Worm (Caenorhabditis elegans) whole organism, midembryonic: ENCODE data around the gene srw-26.

Source experiments
- T22C8.4 ChIP-seq: fragments of 200-800 bp; sonication (Bioruptor generic); IDR thresholded peaks from 2 replicates; pipeline ENCODE4 v1.3.6; 2022; ENCODE audit warnings: missing genetic modification characterization, missing compliant biosample characterization
- cog-1 ChIP-seq: sonication (generic microtip); optimal IDR thresholded peaks from 2 replicates; lab custom pipeline; 2016; ENCODE audit warnings: missing genetic modification characterization, missing compliant biosample characterization
- flt-1 ChIP-seq: fragments of 200-800 bp; sonication (Bioruptor generic); IDR thresholded peaks from 2 replicates; pipeline ENCODE4 v1.3.6; 2022; ENCODE audit warnings: missing genetic modification characterization, missing compliant biosample characterization
- klf-2 ChIP-seq: fragments of 200-800 bp; sonication (Bioruptor generic); conservative IDR thresholded peaks from 2 replicates; pipeline ENCODE4 v1.3.6; 2022; ENCODE audit warnings: missing genetic modification reagents, missing genetic modification characterization, missing compliant biosample characterization
- med-1 ChIP-seq: sonication (generic microtip); optimal IDR thresholded peaks from 2 replicates; lab custom pipeline; 2017; ENCODE audit warnings: missing genetic modification characterization, mild to moderate bottlenecking, missing compliant biosample characterization, antibody characterized with exemption, missing genetic modification reagents; ENCODE audit not compliant: insufficient read depth
- ref-1 ChIP-seq: fragments of 200-800 bp; sonication (Bioruptor generic); conservative IDR thresholded peaks from 2 replicates; pipeline ENCODE4 v1.3.6; 2022; ENCODE audit warnings: missing genetic modification reagents, missing genetic modification characterization, missing compliant biosample characterization
- tab-1 ChIP-seq: fragments of 200-800 bp; sonication (Bioruptor generic); IDR thresholded peaks from 2 replicates; pipeline ENCODE4 v1.3.6; 2022; ENCODE audit warnings: missing genetic modification characterization, missing compliant biosample characterization
- ztf-23 ChIP-seq: fragments of 200-800 bp; sonication (Bioruptor generic); IDR thresholded peaks from 2 replicates; pipeline ENCODE4 v1.3.6; 2022; ENCODE audit warnings: missing genetic modification reagents, missing genetic modification characterization, missing compliant biosample characterization
- ztf-29 ChIP-seq: fragments of 200-800 bp; sonication (Bioruptor generic); IDR thresholded peaks from 2 replicates; pipeline ENCODE4 v1.3.6; 2022; ENCODE audit warnings: missing genetic modification reagents, missing genetic modification characterization, missing compliant biosample characterization

Gene srw-26

DNA sequence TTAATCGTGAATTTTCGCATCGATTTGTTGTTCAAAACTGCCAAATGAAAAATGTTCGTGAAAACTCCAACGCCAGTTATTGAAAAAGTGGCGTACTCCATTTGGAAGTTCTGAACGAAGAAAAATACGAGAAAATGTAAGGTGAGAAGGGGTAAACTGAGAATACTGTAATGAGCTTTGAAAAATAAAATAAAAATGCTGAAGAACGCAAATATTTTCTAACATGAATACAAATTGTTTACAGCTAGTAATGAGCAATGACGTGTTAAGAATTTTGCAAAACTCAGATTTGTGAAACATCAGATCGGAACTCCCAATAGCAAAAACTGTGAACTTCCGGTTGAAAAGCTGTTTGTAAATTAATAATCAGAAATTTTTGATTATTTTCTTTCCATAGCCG is at the start of gene srw-26:
Gene srw-26, minus strand, starts transcription at position 101 of the 400 bp plus-strand sequence.
- TF ChIP-seq cog-1 (tag; lab: Kevin White, UChicago) (no peak), flt-1 (GFP tag; lab: Robert Waterston, UW) (no peak), med-1 (no peak), ref-1 (GFP tag; lab: Robert Waterston, UW) (no peak), klf-2 (no peak)

DNA sequence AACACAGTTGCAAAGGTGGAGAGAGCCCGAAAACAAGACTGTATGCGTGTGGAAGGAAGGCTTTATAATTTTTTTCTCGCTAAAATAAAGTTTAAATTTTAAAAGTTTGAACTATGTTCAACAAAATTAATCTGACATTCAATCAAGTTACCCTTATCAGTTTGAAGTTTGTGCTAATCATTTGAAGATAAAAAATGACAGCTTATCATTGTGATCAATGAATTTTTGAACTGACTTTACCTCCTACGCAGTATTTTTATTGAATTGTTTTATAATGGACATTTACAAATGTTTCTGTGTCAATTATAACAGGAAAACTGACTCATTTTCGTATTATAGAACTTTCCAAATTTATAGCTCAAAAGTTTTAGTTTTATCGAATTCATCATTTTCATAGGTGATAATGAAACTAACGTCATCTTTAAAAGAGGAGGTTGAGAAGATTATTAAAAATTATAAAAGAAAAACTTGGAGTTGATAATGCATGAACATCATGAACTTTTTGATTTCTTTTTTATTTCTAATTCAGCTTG is 46.0 kb upstream of the srw-26 start, which contains the start of gene oac-20:
Gene oac-20, plus strand, starts transcription at position 483 of the 533 bp plus-strand sequence.
- TF ChIP-seq med-1 (no peak), tab-1 (no peak), ref-1 (GFP tag; lab: Robert Waterston, UW) (no peak)

ce11 chrV:15975845-15976244 is 43.6 kb upstream of the srw-26 start, which contains the start of gene clec-232:
Gene clec-232, plus strand, starts transcription at chrV:15976145.
- no peak for TF ChIP-seq med-1

ce11 chrV:15974836-15975235 is 42.5 kb upstream of the srw-26 start, which contains the start of gene sru-22:
Gene sru-22, minus strand, starts transcription at chrV:15974936.
- no peak for TF ChIP-seq ztf-23 (GFP tag; lab: Robert Waterston, UW)
- no peak for TF ChIP-seq klf-2
- no peak for TF ChIP-seq ztf-29 (GFP tag; lab: Robert Waterston, UW)
- TF ChIP-seq med-1 = no peak
- no peak for TF ChIP-seq flt-1 (GFP tag; lab: Robert Waterston, UW)

ce11 chrV:15972484-15972883 is 40.2 kb upstream of the srw-26 start, which contains the start of gene sru-23:
Gene sru-23, minus strand, starts transcription at chrV:15972584.
- no peak for TF ChIP-seq flt-1 (GFP tag; lab: Robert Waterston, UW)
- no peak for TF ChIP-seq ref-1 (GFP tag; lab: Robert Waterston, UW)
- TF ChIP-seq T22C8.4 (GFP tag; lab: Robert Waterston, UW) = no peak
- no peak for TF ChIP-seq med-1
- no peak for TF ChIP-seq tab-1
- no peak for TF ChIP-seq klf-2
- no peak for TF ChIP-seq ztf-29 (GFP tag; lab: Robert Waterston, UW)
- TF ChIP-seq ztf-23 (GFP tag; lab: Robert Waterston, UW) = no peak
- TF ChIP-seq cog-1 (tag; lab: Kevin White, UChicago) = no peak

- no peak for TF ChIP-seq klf-2
- TF ChIP-seq med-1 = no peak
- no peak for TF ChIP-seq cog-1 (tag; lab: Kevin White, UChicago)
- TF ChIP-seq flt-1 (GFP tag; lab: Robert Waterston, UW) = no peak
- TF ChIP-seq ztf-23 (GFP tag; lab: Robert Waterston, UW) = no peak
- TF ChIP-seq ref-1 (GFP tag; lab: Robert Waterston, UW) = no peak
- no peak for TF ChIP-seq tab-1
- TF ChIP-seq ztf-29 (GFP tag; lab: Robert Waterston, UW) = no peak
- no peak for TF ChIP-seq T22C8.4 (GFP tag; lab: Robert Waterston, UW)
Measured at ce11 chrV:15970820-15971219, 38.5 kb upstream of the srw-26 start.

- TF ChIP-seq T22C8.4 (GFP tag; lab: Robert Waterston, UW) (no peak), ref-1 (GFP tag; lab: Robert Waterston, UW) (no peak), med-1 (no peak), flt-1 (GFP tag; lab: Robert Waterston, UW) (no peak), klf-2 (no peak), ztf-29 (GFP tag; lab: Robert Waterston, UW) (no peak), cog-1 (tag; lab: Kevin White, UChicago) (no peak), tab-1 (no peak), ztf-23 (GFP tag; lab: Robert Waterston, UW) (no peak)
Measured at ce11 chrV:15969653-15970052, 37.4 kb upstream of the srw-26 start, which contains the start of gene F36G9.7. Gene F36G9.7, minus strand, starts transcription at chrV:15969753.

- no peak for TF ChIP-seq med-1
- no peak for TF ChIP-seq flt-1 (GFP tag; lab: Robert Waterston, UW)
- TF ChIP-seq tab-1 = no peak
- no peak for TF ChIP-seq ref-1 (GFP tag; lab: Robert Waterston, UW)
- TF ChIP-seq cog-1 (tag; lab: Kevin White, UChicago) = no peak
- TF ChIP-seq ztf-23 (GFP tag; lab: Robert Waterston, UW) = no peak
- no peak for TF ChIP-seq T22C8.4 (GFP tag; lab: Robert Waterston, UW)
- no peak for TF ChIP-seq ztf-29 (GFP tag; lab: Robert Waterston, UW)
- no peak for TF ChIP-seq klf-2
Measured at ce11 chrV:15967542-15967941, 35.3 kb upstream of the srw-26 start, which contains the start of gene sri-1. Gene sri-1, minus strand, starts transcription at chrV:15967642.

ce11 chrV:15965114-15965513 is 32.8 kb upstream of the srw-26 start, which contains the start of gene sri-2:
Gene sri-2, minus strand, starts transcription at chrV:15965214.
- TF ChIP-seq ztf-23 (GFP tag; lab: Robert Waterston, UW) (no peak), tab-1 (no peak), cog-1 (tag; lab: Kevin White, UChicago) (no peak), ztf-29 (GFP tag; lab: Robert Waterston, UW) (no peak), ref-1 (GFP tag; lab: Robert Waterston, UW) (no peak), T22C8.4 (GFP tag; lab: Robert Waterston, UW) (no peak), klf-2 (no peak), flt-1 (GFP tag; lab: Robert Waterston, UW) (no peak), med-1 (no peak)

ce11 chrV:15959456-15959855 is 27.2 kb upstream of the srw-26 start:
- TF ChIP-seq med-1 (no peak), cog-1 (tag; lab: Kevin White, UChicago) (no peak), ztf-29 (GFP tag; lab: Robert Waterston, UW) (no peak), ref-1 (GFP tag; lab: Robert Waterston, UW) (no peak), T22C8.4 (GFP tag; lab: Robert Waterston, UW) (no peak), ztf-23 (GFP tag; lab: Robert Waterston, UW) (no peak), klf-2 (no peak), flt-1 (GFP tag; lab: Robert Waterston, UW) (no peak), tab-1 (no peak)
